Fruit fly (Drosophila melanogaster): Measurements from ENCODE around the gene Faf2.

Gene Faf2

DNA sequence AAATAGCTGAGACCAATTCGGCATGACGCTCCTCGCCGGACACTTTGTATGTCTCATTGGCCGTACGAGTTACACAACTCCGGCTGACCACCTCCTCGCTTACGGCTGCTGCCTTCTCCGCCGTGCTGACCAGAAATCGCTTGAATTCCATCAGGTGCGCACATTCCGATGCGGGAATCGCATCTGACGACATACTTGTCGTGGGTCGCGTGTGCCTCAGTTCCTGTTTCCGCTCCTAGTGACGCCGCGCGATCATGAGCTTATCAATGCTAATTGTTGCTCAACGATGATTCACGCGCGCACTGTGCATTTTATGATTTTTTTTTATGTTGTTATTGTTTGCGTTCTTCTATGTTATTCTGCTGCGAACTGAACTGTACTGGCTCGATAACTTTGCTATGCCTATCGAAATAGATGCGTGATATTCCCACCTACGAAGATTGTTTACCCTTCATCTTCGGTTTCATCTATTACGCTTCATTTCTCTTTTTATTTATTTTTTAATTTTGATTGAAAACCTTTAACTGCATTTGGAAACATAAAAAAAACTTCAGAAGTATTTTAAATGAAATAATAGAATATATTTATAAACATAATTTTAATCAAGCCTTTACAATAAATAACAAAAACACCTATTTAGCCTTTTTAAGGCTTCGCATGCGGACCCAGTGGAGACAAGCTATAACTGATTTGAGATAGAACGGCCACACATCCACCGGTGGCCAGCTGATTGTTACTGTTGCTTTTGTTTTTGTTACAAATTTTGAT is 5.6 kb downstream of the Faf2 start, which contains the start of the genes CG10376 and CG10343 (continued):
- TF ChIP-seq CG16779 (tag; optimal IDR thresholded peaks at IDR 0.05), result no peak
- TF ChIP-seq Hr39 (GFP tag; optimal IDR thresholded peaks at IDR 0.05), result peak; percentile 75
- no peak for TF ChIP-seq spab (GFP tag; optimal IDR thresholded peaks at IDR 0.05)
- peak; percentile 59 for TF ChIP-seq CG8319 (GFP tag; optimal IDR thresholded peaks at IDR 0.05)
- peak; percentile 60 for TF ChIP-seq net (GFP tag; optimal IDR thresholded peaks at IDR 0.05)
- TF ChIP-seq dsx (GFP tag; optimal IDR thresholded peaks at IDR 0.05; ENCODE audit: poor library complexity, severe bottlenecking), result peak; percentile 84
- TF ChIP-seq dac (GFP tag; optimal IDR thresholded peaks at IDR 0.05), result peak; percentile 73
- peak; percentile 76 for TF ChIP-seq CG6163 (GFP tag; IDR thresholded peaks at IDR 0.05)
- TF ChIP-seq Blimp-1 (GFP tag; optimal IDR thresholded peaks at IDR 0.05), result peak; percentile 61
- peak; percentile 84 for TF ChIP-seq CG34406 (GFP tag; optimal IDR thresholded peaks at IDR 0.05)
- TF ChIP-seq lz (GFP tag; optimal IDR thresholded peaks at IDR 0.05), result peak; percentile 68
- peak; percentile 74 for TF ChIP-seq CG6792 (GFP tag; optimal IDR thresholded peaks at IDR 0.05)
- no peak for TF ChIP-seq Smox (GFP tag; optimal IDR thresholded peaks at IDR 0.05)
- TF ChIP-seq svp (GFP tag), result peak; percentile 81
- TF ChIP-seq CG10669 (GFP tag; optimal IDR thresholded peaks at IDR 0.05), result peak; percentile 81
- TF ChIP-seq Sox15 (GFP tag; optimal IDR thresholded peaks at IDR 0.05), result peak; percentile 88
- TF ChIP-seq eg (GFP tag; IDR thresholded peaks at IDR 0.05), result peak; percentile 82
- TF ChIP-seq achi (GFP tag; optimal IDR thresholded peaks at IDR 0.05), result peak; percentile 82
- TF ChIP-seq vri (GFP tag; optimal IDR thresholded peaks at IDR 0.05), result peak; percentile 11
- peak; percentile 92 for TF ChIP-seq CG3032 (tag; optimal IDR thresholded peaks at IDR 0.05)
- TF ChIP-seq Lpt (GFP tag; optimal IDR thresholded peaks at IDR 0.05), result peak; percentile 75
- no peak for TF ChIP-seq fd85E (GFP tag; optimal IDR thresholded peaks at IDR 0.05)
- no peak for TF ChIP-seq Met (GFP tag; optimal IDR thresholded peaks at IDR 0.05)
- peak; percentile 85 for TF ChIP-seq CG8119 (GFP tag; IDR thresholded peaks at IDR 0.05)
- peak; percentile 89 for TF ChIP-seq OdsH (GFP tag; optimal IDR thresholded peaks at IDR 0.05)
- TF ChIP-seq acj6 (GFP tag; optimal IDR thresholded peaks at IDR 0.05), result peak; percentile 82
- TF ChIP-seq Hr4 (GFP tag; optimal IDR thresholded peaks at IDR 0.05), result peak; percentile 82
- TF ChIP-seq Gug (GFP tag; IDR thresholded peaks at IDR 0.05), result peak; percentile 85
- peak; percentile 77 for TF ChIP-seq CG6808 (GFP tag; optimal IDR thresholded peaks at IDR 0.05)
- TF ChIP-seq salr (GFP tag; optimal IDR thresholded peaks at IDR 0.05), result peak; percentile 54 to 80
- TF ChIP-seq CG1621 (tag; optimal IDR thresholded peaks at IDR 0.05), result peak; percentile 42
- TF ChIP-seq Ets21C (GFP tag; optimal IDR thresholded peaks at IDR 0.05), result peak; percentile 65
- peak; percentile 55 for TF ChIP-seq CG7368 (GFP tag; optimal IDR thresholded peaks at IDR 0.05)
- TF ChIP-seq CG15336 (GFP tag; IDR thresholded peaks at IDR 0.05), result peak; percentile 77
- peak; percentile 93 for TF ChIP-seq CG32006 (GFP tag; optimal IDR thresholded peaks at IDR 0.05)
- no peak for TF ChIP-seq Eip75B (GFP tag; optimal IDR thresholded peaks at IDR 0.05)

DNA sequence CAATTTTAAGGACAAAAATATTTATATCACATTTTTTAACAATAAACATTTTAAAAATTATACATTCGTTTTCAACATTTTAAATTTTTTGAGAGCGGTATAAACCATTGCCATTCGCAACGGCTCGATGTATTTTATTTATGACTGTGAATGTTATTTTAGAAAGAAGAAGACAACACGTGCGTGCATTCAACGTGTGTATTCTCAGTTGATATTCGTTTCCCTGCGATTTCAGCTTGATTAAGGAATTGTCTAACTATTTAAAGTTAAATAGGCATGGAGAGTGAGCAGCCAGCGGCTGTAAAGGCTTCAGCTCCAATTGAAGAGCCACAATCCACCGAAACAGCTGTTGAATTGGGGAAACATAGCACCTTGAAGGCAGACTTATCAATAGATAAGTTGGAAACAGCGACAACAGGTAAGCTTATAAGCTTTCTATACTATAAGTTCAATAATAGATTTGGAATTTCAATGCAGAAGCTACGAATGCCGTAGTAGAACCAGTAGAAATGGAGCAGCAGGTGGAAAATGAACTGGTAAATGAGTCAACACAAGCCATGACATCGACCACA is 9.8 kb downstream of the Faf2 start, which contains the start of gene CG10341:
Gene CG10341, plus strand, starts transcription at position 156 of the 572 bp plus-strand sequence.
- TF ChIP-seq pdm3 (GFP tag; optimal IDR thresholded peaks at IDR 0.05), result no peak
- TF ChIP-seq Eip78C (GFP tag), result peak; percentile 63
- no peak for TF ChIP-seq CG15336 (GFP tag; IDR thresholded peaks at IDR 0.05)
- TF ChIP-seq salr (GFP tag; optimal IDR thresholded peaks at IDR 0.05), result no peak

DNA sequence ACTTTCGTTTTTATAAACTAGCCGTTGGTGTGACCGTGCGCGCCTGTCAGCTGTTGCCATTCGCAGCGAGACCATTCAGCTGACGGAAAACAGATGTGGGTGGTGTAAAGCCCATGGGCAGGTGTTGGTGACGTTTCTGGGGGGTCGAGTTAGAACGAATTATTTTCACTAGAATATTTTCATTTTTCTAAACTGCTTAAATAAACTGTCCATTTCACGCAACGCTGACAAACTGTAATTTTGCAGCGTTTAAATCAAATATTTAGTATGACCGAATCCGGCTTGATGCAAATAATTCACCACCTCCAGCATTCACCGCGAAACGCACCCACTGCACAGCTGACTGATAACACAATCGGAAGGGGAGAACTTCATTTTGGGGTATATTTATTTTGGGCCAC is 13.1 kb downstream of the Faf2 start, which contains the start of the genes CG10383 and CG10338:
Gene CG10383, minus strand, starts transcription at position 199 of the 401 bp plus-strand sequence.
Gene CG10338, plus strand, starts transcription at position 261 of the 401 bp plus-strand sequence.
- peak; percentile 47 for TF ChIP-seq CG16779 (tag; optimal IDR thresholded peaks at IDR 0.05)
- TF ChIP-seq dsx (GFP tag; optimal IDR thresholded peaks at IDR 0.05; ENCODE audit: poor library complexity, severe bottlenecking), result peak; percentile 37
- peak; percentile 93 for TF ChIP-seq Hr39 (GFP tag; optimal IDR thresholded peaks at IDR 0.05)
- TF ChIP-seq Ets96B (tag; optimal IDR thresholded peaks at IDR 0.05), result peak; percentile 63
- TF ChIP-seq CG10669 (GFP tag; optimal IDR thresholded peaks at IDR 0.05), result peak; percentile 64
- TF ChIP-seq CG4318 (GFP tag; optimal IDR thresholded peaks at IDR 0.05), result peak; percentile 69
- TF ChIP-seq Sox102F (GFP tag; optimal IDR thresholded peaks at IDR 0.05), result peak; percentile 85
- TF ChIP-seq topi (GFP tag; optimal IDR thresholded peaks at IDR 0.05), result peak; percentile 88
- peak; percentile 77 for TF ChIP-seq CG8632 (GFP tag; optimal IDR thresholded peaks at IDR 0.05)
- TF ChIP-seq cyc (GFP tag; optimal IDR thresholded peaks at IDR 0.05), result peak; percentile 93
- TF ChIP-seq Ets21C (GFP tag; optimal IDR thresholded peaks at IDR 0.05), result peak; percentile 85
- no peak for TF ChIP-seq pdm3 (GFP tag; optimal IDR thresholded peaks at IDR 0.05)
- TF ChIP-seq fd85E (GFP tag; optimal IDR thresholded peaks at IDR 0.05), result peak; percentile 77
- TF ChIP-seq CG3919 (GFP tag; optimal IDR thresholded peaks at IDR 0.05), result peak; percentile 93
- TF ChIP-seq Sox15 (GFP tag; optimal IDR thresholded peaks at IDR 0.05), result peak; percentile 84
- peak; percentile 89 for TF ChIP-seq OdsH (GFP tag; optimal IDR thresholded peaks at IDR 0.05)
- TF ChIP-seq CG10631 (GFP tag; optimal IDR thresholded peaks at IDR 0.05), result peak; percentile 84
- TF ChIP-seq CG11902 (GFP tag; optimal IDR thresholded peaks at IDR 0.05), result peak; percentile 87
